Comparison of ENCODE assay signal across 1 fruit fly cellular context in genomic region chr2L:18145253-18145652, dm6.
TF ChIP-seq lines count a peak whose summit lies in the region.

No protein-coding gene starts in this region.

TF ChIP-seq in whole organism, embryonic, 481 proteins besides CTCF, POLR2A, EP300 and RAD21 (continued from another document and continues in another):
- TF ChIP-seq gem (tag; optimal IDR thresholded peaks at IDR 0.05; lab: Kevin White, UChicago) (peak; percentile 92), CG8765 (GFP tag; IDR thresholded peaks at IDR 0.05; lab: Robert Waterston, UW) (peak; percentile 94), CG11504 (tag; optimal IDR thresholded peaks at IDR 0.05; lab: Kevin White, UChicago) (peak; percentile 84), CG10654 (GFP tag; optimal IDR thresholded peaks at IDR 0.05; lab: Kevin White, UChicago) (peak; percentile 86), Doc3 (GFP tag; IDR thresholded peaks at IDR 0.05; lab: Robert Waterston, UW; ENCODE audit: partially characterized antibody) (no peak), CG15479 (GFP tag; optimal IDR thresholded peaks at IDR 0.05; lab: Kevin White, UChicago) (peak; percentile 74), CG18599 (GFP tag; optimal IDR thresholded peaks at IDR 0.05; lab: Kevin White, UChicago) (peak; percentile 88), Antp (GFP tag; optimal IDR thresholded peaks at IDR 0.05; lab: Kevin White, UChicago) (peak; percentile 84), Hr78 (GFP tag; optimal IDR thresholded peaks at IDR 0.05; lab: Kevin White, UChicago) (peak in 1 of 2 experiments; percentile 60), ci (GFP tag; IDR thresholded peaks at IDR 0.05; lab: Robert Waterston, UW) (peak; percentile 92), CG31365 (tag; optimal IDR thresholded peaks at IDR 0.05; lab: Kevin White, UChicago) (peak; percentile 16), Jarid2 (GFP tag; optimal IDR thresholded peaks at IDR 0.05; lab: Kevin White, UChicago) (peak; percentile 30), pho (GFP tag; optimal IDR thresholded peaks at IDR 0.05; lab: Kevin White, UChicago) (peak; percentile 84), twi (tag; optimal IDR thresholded peaks at IDR 0.05; lab: Kevin White, UChicago) (peak; percentile 84), grau (tag; optimal IDR thresholded peaks at IDR 0.05; lab: Kevin White, UChicago) (peak; percentile 83), Mes4 (GFP tag; optimal IDR thresholded peaks at IDR 0.05; lab: Kevin White, UChicago) (peak; percentile 76), croc (GFP tag; conservative IDR thresholded peaks at IDR 0.05; lab: Robert Waterston, UW) (peak; percentile 85), CG14667 (GFP tag; IDR thresholded peaks at IDR 0.05; lab: Robert Waterston, UW) (peak; percentile 65), klu (GFP tag; IDR thresholded peaks at IDR 0.05; lab: Robert Waterston, UW) (peak; percentile 63), CG6813 (GFP tag; optimal IDR thresholded peaks at IDR 0.05; lab: Kevin White, UChicago) (peak; percentile 84), gce (GFP tag; IDR thresholded peaks at IDR 0.05; lab: Robert Waterston, UW) (peak; percentile 67; the same call in 2 of the 3 replicates), cas (GFP tag; IDR thresholded peaks at IDR 0.05; lab: Robert Waterston, UW) (0 out of 2 replicates have a peak, but pooled peaks have one; percentile 30), CG31388 (GFP tag; optimal IDR thresholded peaks at IDR 0.05; lab: Kevin White, UChicago) (peak; percentile 67), CG18619 (GFP tag; optimal IDR thresholded peaks at IDR 0.05; lab: Kevin White, UChicago) (peak; percentile 63), CG17912 (GFP tag; optimal IDR thresholded peaks at IDR 0.05; lab: Kevin White, UChicago) (no peak), gsb (GFP tag; IDR thresholded peaks at IDR 0.05; lab: Robert Waterston, UW) (peak; percentile 60), jumu (GFP tag; optimal IDR thresholded peaks at IDR 0.05; lab: Kevin White, UChicago) (peak; percentile 88), gro (GFP tag; optimal IDR thresholded peaks at IDR 0.05; lab: Kevin White, UChicago) (peak; percentile 44), CG6254 (GFP tag; optimal IDR thresholded peaks at IDR 0.05; lab: Kevin White, UChicago) (peak; percentile 75), grn (GFP tag; optimal IDR thresholded peaks at IDR 0.05; lab: Kevin White, UChicago) (peak; percentile 53), CG15269 (tag; optimal IDR thresholded peaks at IDR 0.05; lab: Kevin White, UChicago) (peak; percentile 76), Sry-β (GFP tag; optimal IDR thresholded peaks at IDR 0.05; lab: Kevin White, UChicago) (no peak), CG7963 (GFP tag; IDR thresholded peaks at IDR 0.05; lab: Robert Waterston, UW; ENCODE audit: partially characterized antibody) (no peak), ap (GFP tag; IDR thresholded peaks at IDR 0.05; lab: Robert Waterston, UW) (peak; percentile 73), Fer1 (GFP tag; optimal IDR thresholded peaks at IDR 0.05; lab: Kevin White, UChicago) (peak; percentile 63), CG17568 (GFP tag; optimal IDR thresholded peaks at IDR 0.05; lab: Kevin White, UChicago) (peak; percentile 55), CG7745 (tag; optimal IDR thresholded peaks at IDR 0.05; lab: Kevin White, UChicago) (peak; percentile 66), CG1832 (GFP tag; optimal IDR thresholded peaks at IDR 0.05; lab: Kevin White, UChicago) (no peak), dm (GFP tag; optimal IDR thresholded peaks at IDR 0.05; lab: Kevin White, UChicago) (peak; percentile 83), zen (tag; optimal IDR thresholded peaks at IDR 0.05; lab: Kevin White, UChicago) (peak; percentile 97), Nf-YC (tag; optimal IDR thresholded peaks at IDR 0.05; lab: Kevin White, UChicago) (no peak), al (GFP tag; IDR thresholded peaks at IDR 0.05; lab: Robert Waterston, UW) (peak; percentile 23; the same call in 1 of the 2 replicates), CG11560 (tag; IDR thresholded peaks at IDR 0.05; lab: Robert Waterston, UW) (peak; percentile 62; the same call in 2 of the 3 replicates), CG13894 (tag; optimal IDR thresholded peaks at IDR 0.05; lab: Kevin White, UChicago) (peak; percentile 43), disco-r (GFP tag; optimal IDR thresholded peaks at IDR 0.05; lab: Kevin White, UChicago) (peak; percentile 42), CG13424 (tag; optimal IDR thresholded peaks at IDR 0.05; lab: Kevin White, UChicago) (peak; percentile 71), CG6854 (GFP tag; optimal IDR thresholded peaks at IDR 0.05; lab: Kevin White, UChicago) (peak; percentile 13), CG7987 (GFP tag; optimal IDR thresholded peaks at IDR 0.05; lab: Kevin White, UChicago) (no peak), Dip3 (GFP tag; optimal IDR thresholded peaks at IDR 0.05; lab: Kevin White, UChicago) (peak; percentile 73), CG1603 (tag; optimal IDR thresholded peaks at IDR 0.05; lab: Kevin White, UChicago) (peak; percentile 89), Opbp (GFP tag; IDR thresholded peaks at IDR 0.05; lab: Robert Waterston, UW; ENCODE audit: partially characterized antibody) (no peak), CG11696 (GFP tag; IDR thresholded peaks at IDR 0.05; lab: Robert Waterston, UW) (peak; percentile 34; the same call in 1 of the 2 replicates), Nf-YB (GFP tag; optimal IDR thresholded peaks at IDR 0.05; lab: Kevin White, UChicago) (peak; percentile 65), CG32767 (GFP tag; IDR thresholded peaks at IDR 0.05; lab: Robert Waterston, UW) (peak; percentile 67), ttk (GFP tag; IDR thresholded peaks at IDR 0.05; lab: Robert Waterston, UW) (peak; percentile 62), scrt (GFP tag; optimal IDR thresholded peaks at IDR 0.05; lab: Kevin White, UChicago) (peak; percentile 64), CG14014 (GFP tag; IDR thresholded peaks at IDR 0.05; lab: Robert Waterston, UW) (peak; percentile 61; the same call in 1 of the 2 replicates), GATAe (GFP tag; conservative IDR thresholded peaks at IDR 0.05; lab: Robert Waterston, UW) (no peak), CG34422 (GFP tag; IDR thresholded peaks at IDR 0.05; lab: Robert Waterston, UW) (peak; percentile 79; the same call in 2 of the 3 replicates), CG30403 (GFP tag; optimal IDR thresholded peaks at IDR 0.05; lab: Kevin White, UChicago) (peak; percentile 87), CG17802 (tag; optimal IDR thresholded peaks at IDR 0.05; lab: Kevin White, UChicago) (peak; percentile 47), HLHmδ (GFP tag; optimal IDR thresholded peaks at IDR 0.05; lab: Kevin White, UChicago) (no peak), CoRest (tag; optimal IDR thresholded peaks at IDR 0.05; lab: Kevin White, UChicago) (peak; percentile 84), bsh (GFP tag; optimal IDR thresholded peaks at IDR 0.05; lab: Kevin White, UChicago) (peak; percentile 54 to 79), pan (optimal IDR thresholded peaks at IDR 0.05; lab: Kevin White, UChicago) (no peak), pan (GFP tag; optimal IDR thresholded peaks at IDR 0.05 in 1 of 2, IDR thresholded peaks at IDR 0.05 in 1 of 2) (peak in 1 of 2 experiments; percentile 79), eyg (GFP tag; optimal IDR thresholded peaks at IDR 0.05; lab: Kevin White, UChicago) (no peak), Taf1 (GFP tag; IDR thresholded peaks at IDR 0.05; lab: Robert Waterston, UW) (peak; percentile 75), H2.0 (GFP tag; IDR thresholded peaks at IDR 0.05; lab: Robert Waterston, UW) (peak; percentile 85), crol (GFP tag; IDR thresholded peaks at IDR 0.05; lab: Robert Waterston, UW) (no peak; the same call in 1 of the 2 replicates), CG6791 (GFP tag; IDR thresholded peaks at IDR 0.05; lab: Robert Waterston, UW; ENCODE audit: partially characterized antibody) (no peak), Xbp1 (GFP tag; optimal IDR thresholded peaks at IDR 0.05; lab: Kevin White, UChicago) (peak; percentile 87), CG7357 (GFP tag; IDR thresholded peaks at IDR 0.05; lab: Robert Waterston, UW) (peak; percentile 75), CG9437 (GFP tag; optimal IDR thresholded peaks at IDR 0.05; lab: Kevin White, UChicago) (peak; percentile 42), CG12236 (GFP tag; optimal IDR thresholded peaks at IDR 0.05; lab: Kevin White, UChicago) (peak; percentile 74), lov (optimal IDR thresholded peaks at IDR 0.05; lab: Kevin White, UChicago) (no peak), lov (GFP tag; IDR thresholded peaks at IDR 0.05; lab: Robert Waterston, UW) (peak; percentile 88), CG15011 (GFP tag; optimal IDR thresholded peaks at IDR 0.05; lab: Kevin White, UChicago) (peak; percentile 68), yki (optimal IDR thresholded peaks at IDR 0.05; lab: Kevin White, UChicago) (no peak), CG9817 (tag; optimal IDR thresholded peaks at IDR 0.05; lab: Kevin White, UChicago) (peak; percentile 57), Drgx (GFP tag; IDR thresholded peaks at IDR 0.05; lab: Robert Waterston, UW) (peak; percentile 89), Bdp1 (GFP tag; optimal IDR thresholded peaks at IDR 0.05; lab: Kevin White, UChicago) (peak; percentile 71), fd3F (GFP tag; optimal IDR thresholded peaks at IDR 0.05; lab: Kevin White, UChicago) (peak; percentile 34), nmo (GFP tag; optimal IDR thresholded peaks at IDR 0.05; lab: Kevin White, UChicago) (peak; percentile 89), CG1792 (GFP tag; optimal IDR thresholded peaks at IDR 0.05; lab: Kevin White, UChicago) (peak; percentile 64), CG2712 (tag; optimal IDR thresholded peaks at IDR 0.05; lab: Kevin White, UChicago) (peak; percentile 96), Pdp1 (GFP tag; optimal IDR thresholded peaks at IDR 0.05; lab: Kevin White, UChicago) (peak; percentile 84 to 86), cato (GFP tag; optimal IDR thresholded peaks at IDR 0.05; lab: Kevin White, UChicago; ENCODE audit: borderline replicate concordance) (peak; percentile 75), dan (GFP tag; IDR thresholded peaks at IDR 0.05; lab: Robert Waterston, UW) (no peak; the same call in 1 of the 2 replicates), knrl (GFP tag; IDR thresholded peaks at IDR 0.05; lab: Robert Waterston, UW; ENCODE audit: partially characterized antibody) (no peak), Fer3 (tag; optimal IDR thresholded peaks at IDR 0.05; lab: Kevin White, UChicago) (peak; percentile 67), Elba2 (GFP tag; optimal IDR thresholded peaks at IDR 0.05; lab: Kevin White, UChicago) (peak; percentile 76), Xrp1 (GFP tag; IDR thresholded peaks at IDR 0.05; lab: Robert Waterston, UW) (peak; percentile 96), Spps (tag; optimal IDR thresholded peaks at IDR 0.05; lab: Kevin White, UChicago) (peak; percentile 84), CG12155 (GFP tag; optimal IDR thresholded peaks at IDR 0.05; lab: Kevin White, UChicago) (peak; percentile 87), CG9797 (GFP tag; optimal IDR thresholded peaks at IDR 0.05; lab: Kevin White, UChicago) (peak; percentile 20), Oli (tag; optimal IDR thresholded peaks at IDR 0.05; lab: Kevin White, UChicago) (peak; percentile 80), CG17385 (GFP tag; optimal IDR thresholded peaks at IDR 0.05; lab: Kevin White, UChicago) (peak; percentile 69), CG42726 (GFP tag; IDR thresholded peaks at IDR 0.05; lab: Robert Waterston, UW; ENCODE audit: partially characterized antibody) (no peak), p53 (GFP tag; optimal IDR thresholded peaks at IDR 0.05; lab: Kevin White, UChicago) (no peak), CG6654 (GFP tag; optimal IDR thresholded peaks at IDR 0.05; lab: Kevin White, UChicago) (peak; percentile 57), CG17361 (GFP tag; IDR thresholded peaks at IDR 0.05; lab: Robert Waterston, UW) (peak; percentile 87), Med (GFP tag; lab: Kevin White, UChicago) (peak; percentile 97), Abd-B (GFP tag; optimal IDR thresholded peaks at IDR 0.05; lab: Kevin White, UChicago) (peak; percentile 77), CG8089 (GFP tag; optimal IDR thresholded peaks at IDR 0.05; lab: Kevin White, UChicago) (peak; percentile 84), caup (GFP tag; optimal IDR thresholded peaks at IDR 0.05; lab: Kevin White, UChicago; ENCODE audit: severe bottlenecking) (peak; percentile 75), pfk (GFP tag; optimal IDR thresholded peaks at IDR 0.05; lab: Kevin White, UChicago) (no peak), CG17612 (GFP tag; IDR thresholded peaks at IDR 0.05; lab: Robert Waterston, UW) (peak; percentile 64), CG6765 (GFP tag; optimal IDR thresholded peaks at IDR 0.05; lab: Kevin White, UChicago) (peak; percentile 30), CG4854 (GFP tag; optimal IDR thresholded peaks at IDR 0.05; lab: Kevin White, UChicago) (peak; percentile 82), CG12071 (GFP tag; optimal IDR thresholded peaks at IDR 0.05; lab: Kevin White, UChicago) (no peak), CG9609 (GFP tag; optimal IDR thresholded peaks at IDR 0.05; lab: Kevin White, UChicago) (peak; percentile 87), Ptx1 (GFP tag; IDR thresholded peaks at IDR 0.05; lab: Robert Waterston, UW) (peak; percentile 81), Dbx (GFP tag; IDR thresholded peaks at IDR 0.05; lab: Robert Waterston, UW) (peak; percentile 80), CG14710 (tag; optimal IDR thresholded peaks at IDR 0.05; lab: Kevin White, UChicago) (peak; percentile 89), CG4282 (GFP tag; optimal IDR thresholded peaks at IDR 0.05; lab: Kevin White, UChicago) (peak; percentile 17), Mad (GFP tag; optimal IDR thresholded peaks at IDR 0.05; lab: Kevin White, UChicago) (peak; percentile 90), CG2875 (GFP tag; optimal IDR thresholded peaks at IDR 0.05; lab: Kevin White, UChicago) (peak; percentile 81), mam (GFP tag; optimal IDR thresholded peaks at IDR 0.05; lab: Kevin White, UChicago) (peak; percentile 81), ftz-f1 (GFP tag; optimal IDR thresholded peaks at IDR 0.05; lab: Kevin White, UChicago) (peak; percentile 13), MESR4 (GFP tag; optimal IDR thresholded peaks at IDR 0.05; lab: Kevin White, UChicago) (peak; percentile 16), Ssrp (tag; optimal IDR thresholded peaks at IDR 0.05; lab: Kevin White, UChicago) (peak; percentile 89), stc (GFP tag; IDR thresholded peaks at IDR 0.05; lab: Robert Waterston, UW) (peak; percentile 45; the same call in 1 of the 2 replicates), B-H2 (GFP tag; optimal IDR thresholded peaks at IDR 0.05; lab: Kevin White, UChicago) (no peak), gfzf (GFP tag; optimal IDR thresholded peaks at IDR 0.05; lab: Kevin White, UChicago) (no peak), NK7.1 (GFP tag; optimal IDR thresholded peaks at IDR 0.05; lab: Kevin White, UChicago) (peak; percentile 75), aop (GFP tag; IDR thresholded peaks at IDR 0.05; lab: Robert Waterston, UW) (peak; percentile 52; the same call in 1 of the 2 replicates), Nf-YA (GFP tag; IDR thresholded peaks at IDR 0.05; lab: Robert Waterston, UW) (0 out of 2 replicates have a peak, but pooled peaks have one; percentile 46), CG30431 (GFP tag; optimal IDR thresholded peaks at IDR 0.05; lab: Kevin White, UChicago) (peak; percentile 85)
